Worm (Caenorhabditis elegans) whole organism, L1 larva: ENCODE data around the gene clec-19.

Experiments
- blmp-1 ChIP-seq: fragments of 150-350 bp; optimal IDR thresholded peaks from 2 replicates; lab custom pipeline; 2014; ENCODE audit warnings: missing biosample characterization, missing genetic modification characterization
- ceh-88 ChIP-seq: fragments of 200-800 bp; sonication (Bioruptor generic); IDR thresholded peaks from 2 replicates; pipeline ENCODE4 v1.3.6; 2022; ENCODE audit warnings: missing genetic modification characterization, missing compliant biosample characterization
- efl-1 ChIP-seq, 4 experiments: fragments of 150-350 bp; optimal IDR thresholded peaks in 3 of 4; peaks in 1 of 4; 1 replicate in 1 of 4; 2 replicates in 3 of 4; lab custom pipeline; 2014; ENCODE audit warnings: missing biosample characterization in 2 of 4, missing genetic modification characterization in 2 of 4, missing genetic modification reagents in 2 of 4
- fkh-10 ChIP-seq: sonication (generic microtip); optimal IDR thresholded peaks from 2 replicates; lab custom pipeline; 2017; ENCODE audit warnings: missing biosample characterization, missing genetic modification reagents, missing genetic modification characterization
- lin-39 ChIP-seq: fragments of 150-350 bp; optimal IDR thresholded peaks from 2 replicates; lab custom pipeline; 2014; ENCODE audit warnings: missing biosample characterization, missing genetic modification reagents, missing genetic modification characterization
- nhr-19 ChIP-seq: fragments of 200-800 bp; sonication (Bioruptor generic); conservative IDR thresholded peaks from 2 replicates; pipeline ENCODE4 v1.3.6; 2022; ENCODE audit warnings: missing genetic modification characterization, missing compliant biosample characterization
- nhr-76 ChIP-seq: sonication (generic microtip); optimal IDR thresholded peaks from 2 replicates; lab custom pipeline; 2017; ENCODE audit warnings: missing biosample characterization, missing genetic modification characterization
- nhr-77 ChIP-seq: fragments of 150-350 bp; optimal IDR thresholded peaks from 2 replicates; lab custom pipeline; 2014; ENCODE audit warnings: missing biosample characterization, missing genetic modification characterization
- snpc-4 ChIP-seq: fragments of 150-350 bp; optimal IDR thresholded peaks from 2 replicates; lab custom pipeline; 2014; ENCODE audit warnings: missing biosample characterization, missing genetic modification characterization
- ztf-4 ChIP-seq: fragments of 150-350 bp; optimal IDR thresholded peaks from 2 replicates; lab custom pipeline; 2014; ENCODE audit warnings: missing biosample characterization, missing genetic modification characterization

ce11 chrII:1725735-1726134 lies 18.5 kb upstream of the clec-19 start, which contains the start of gene F45C12.17:
- TF ChIP-seq ceh-88 (GFP tag; lab: Robert Waterston, UW), result no peak
- TF ChIP-seq nhr-77 (tag; lab: Kevin White, UChicago), result no peak
- TF ChIP-seq fkh-10, result no peak
- no peak for TF ChIP-seq ztf-4
- TF ChIP-seq efl-1 (optimal IDR thresholded peaks at IDR 0.05; lab: Kevin White, UChicago), result no peak
- no peak for TF ChIP-seq efl-1 (GFP tag; optimal IDR thresholded peaks at IDR 0.05 in 1 of 2; lab: Kevin White, UChicago)
- no peak for TF ChIP-seq snpc-4 (tag; lab: Kevin White, UChicago)
- no peak for TF ChIP-seq nhr-76 (tag; lab: Kevin White, UChicago)
- TF ChIP-seq nhr-19 (GFP tag; lab: Robert Waterston, UW), result no peak
- no peak for TF ChIP-seq lin-39 (tag; lab: Kevin White, UChicago)
- TF ChIP-seq blmp-1 (tag; lab: Kevin White, UChicago), result no peak
